Worm (Caenorhabditis elegans): ENCODE measurements around the gene C50E3.6.

The C50E3.6 gene

ce11 chrV:7590454-7590853 is at the start of gene C50E3.6:
Gene C50E3.6 (minus strand): TSS chrV:7590554.
- TF ChIP-seq ceh-36 (tag; optimal IDR thresholded peaks at IDR 0.05) (no peak), hmbx-1 (tag; optimal IDR thresholded peaks at IDR 0.05) (no peak), ceh-13 (GFP tag; optimal IDR thresholded peaks at IDR 0.05) (no peak), ets-7 (tag; optimal IDR thresholded peaks at IDR 0.05) (no peak), tra-4 (tag; optimal IDR thresholded peaks at IDR 0.05) (no peak), sea-1 (GFP tag; conservative IDR thresholded peaks at IDR 0.05) (no peak), F13C5.2 (tag; optimal IDR thresholded peaks at IDR 0.05) (no peak), hmg-4 (GFP tag; optimal IDR thresholded peaks at IDR 0.05) (no peak), hnd-1 (tag; optimal IDR thresholded peaks at IDR 0.05) (no peak), flt-1 (GFP tag; IDR thresholded peaks at IDR 0.05) (no peak), pes-1 (GFP tag; IDR thresholded peaks at IDR 0.05) (no peak), B0310.2 (tag; optimal IDR thresholded peaks at IDR 0.05) (no peak), tbx-11 (GFP tag; IDR thresholded peaks at IDR 0.05) (no peak), aly-1 (tag; optimal IDR thresholded peaks at IDR 0.05) (no peak), scrt-1 (GFP tag; IDR thresholded peaks at IDR 0.05) (no peak), tbx-37 (GFP tag; conservative IDR thresholded peaks at IDR 0.05) (no peak), ama-1 (optimal IDR thresholded peaks at IDR 0.05) (no peak)

ce11 chrV:7639787-7640186 is 49.4 kb upstream of the C50E3.6 start, which contains the start of gene F07C4.10:
Gene F07C4.10 (minus strand): TSS chrV:7639887.
- TF ChIP-seq flt-1 (GFP tag; IDR thresholded peaks at IDR 0.05) (no peak), ceh-36 (tag; optimal IDR thresholded peaks at IDR 0.05) (no peak), tbx-11 (GFP tag; IDR thresholded peaks at IDR 0.05) (no peak), sea-1 (GFP tag; conservative IDR thresholded peaks at IDR 0.05) (no peak), hnd-1 (tag; optimal IDR thresholded peaks at IDR 0.05) (no peak), ceh-13 (GFP tag; optimal IDR thresholded peaks at IDR 0.05) (no peak), aly-1 (tag; optimal IDR thresholded peaks at IDR 0.05) (no peak)

ce11 chrV:7639356-7639755 is 49.0 kb upstream of the C50E3.6 start:
- TF ChIP-seq pes-1 (GFP tag; IDR thresholded peaks at IDR 0.05) (no peak), hmbx-1 (tag; optimal IDR thresholded peaks at IDR 0.05) (no peak), ets-7 (tag; optimal IDR thresholded peaks at IDR 0.05) (no peak), ceh-13 (GFP tag; optimal IDR thresholded peaks at IDR 0.05) (no peak), flt-1 (GFP tag; IDR thresholded peaks at IDR 0.05) (no peak), B0310.2 (tag; optimal IDR thresholded peaks at IDR 0.05) (no peak), tra-4 (tag; optimal IDR thresholded peaks at IDR 0.05) (no peak), F13C5.2 (tag; optimal IDR thresholded peaks at IDR 0.05) (no peak), ama-1 (optimal IDR thresholded peaks at IDR 0.05) (no peak), scrt-1 (GFP tag; IDR thresholded peaks at IDR 0.05) (no peak), tbx-11 (GFP tag; IDR thresholded peaks at IDR 0.05) (no peak), hmg-4 (GFP tag; optimal IDR thresholded peaks at IDR 0.05) (no peak), hnd-1 (tag; optimal IDR thresholded peaks at IDR 0.05) (no peak)

- TF ChIP-seq ceh-36 (tag; optimal IDR thresholded peaks at IDR 0.05) (no peak), ceh-13 (GFP tag; optimal IDR thresholded peaks at IDR 0.05) (no peak), flt-1 (GFP tag; IDR thresholded peaks at IDR 0.05) (no peak), ama-1 (optimal IDR thresholded peaks at IDR 0.05) (no peak), B0310.2 (tag; optimal IDR thresholded peaks at IDR 0.05) (no peak), hnd-1 (tag; optimal IDR thresholded peaks at IDR 0.05) (no peak), tbx-37 (GFP tag; conservative IDR thresholded peaks at IDR 0.05) (no peak), pes-1 (GFP tag; IDR thresholded peaks at IDR 0.05) (no peak), scrt-1 (GFP tag; IDR thresholded peaks at IDR 0.05) (no peak), F13C5.2 (tag; optimal IDR thresholded peaks at IDR 0.05) (no peak), hmbx-1 (tag; optimal IDR thresholded peaks at IDR 0.05) (no peak), aly-1 (tag; optimal IDR thresholded peaks at IDR 0.05) (no peak), tra-4 (tag; optimal IDR thresholded peaks at IDR 0.05) (no peak), tbx-11 (GFP tag; IDR thresholded peaks at IDR 0.05) (no peak), hmg-4 (GFP tag; optimal IDR thresholded peaks at IDR 0.05) (no peak), sea-1 (GFP tag; conservative IDR thresholded peaks at IDR 0.05) (no peak), ets-7 (tag; optimal IDR thresholded peaks at IDR 0.05) (no peak)
Observed at ce11 chrV:7637801-7638200, 47.4 kb upstream of the C50E3.6 start, which contains the start of gene clec-45. Gene clec-45 (plus strand): TSS chrV:7638101.

- TF ChIP-seq hmbx-1 (tag; optimal IDR thresholded peaks at IDR 0.05) (no peak), tbx-37 (GFP tag; conservative IDR thresholded peaks at IDR 0.05) (no peak), scrt-1 (GFP tag; IDR thresholded peaks at IDR 0.05) (no peak), ama-1 (optimal IDR thresholded peaks at IDR 0.05) (no peak), hmg-4 (GFP tag; optimal IDR thresholded peaks at IDR 0.05) (no peak)
Observed at ce11 chrV:7635469-7635868, 45.1 kb upstream of the C50E3.6 start, which contains the start of gene srd-29. Gene srd-29 (plus strand): TSS chrV:7635769.

ce11 chrV:7634657-7635056 is 44.3 kb upstream of the C50E3.6 start, which contains the start of gene srd-31:
Gene srd-31 (minus strand): TSS chrV:7634757.
- TF ChIP-seq flt-1 (GFP tag; IDR thresholded peaks at IDR 0.05) (no peak), aly-1 (tag; optimal IDR thresholded peaks at IDR 0.05) (no peak), ets-7 (tag; optimal IDR thresholded peaks at IDR 0.05) (no peak), hnd-1 (tag; optimal IDR thresholded peaks at IDR 0.05) (no peak), B0310.2 (tag; optimal IDR thresholded peaks at IDR 0.05) (no peak), hmg-4 (GFP tag; optimal IDR thresholded peaks at IDR 0.05) (no peak), ceh-36 (tag; optimal IDR thresholded peaks at IDR 0.05) (no peak), tra-4 (tag; optimal IDR thresholded peaks at IDR 0.05) (no peak), ceh-13 (GFP tag; optimal IDR thresholded peaks at IDR 0.05) (no peak), pes-1 (GFP tag; IDR thresholded peaks at IDR 0.05) (no peak), ama-1 (optimal IDR thresholded peaks at IDR 0.05) (no peak), scrt-1 (GFP tag; IDR thresholded peaks at IDR 0.05) (no peak)

ce11 chrV:7631732-7632131 is 41.4 kb upstream of the C50E3.6 start, which contains the start of gene srd-25:
Gene srd-25 (plus strand): TSS chrV:7632032.
- TF ChIP-seq aly-1 (tag; optimal IDR thresholded peaks at IDR 0.05), result no peak
- no peak for TF ChIP-seq tbx-37 (GFP tag; conservative IDR thresholded peaks at IDR 0.05)

ce11 chrV:7629504-7629903 is 39.1 kb upstream of the C50E3.6 start, which contains the start of gene srd-30:
Gene srd-30 (plus strand): TSS chrV:7629804.
- TF ChIP-seq hmg-4 (GFP tag; optimal IDR thresholded peaks at IDR 0.05) (no peak), scrt-1 (GFP tag; IDR thresholded peaks at IDR 0.05) (no peak), B0310.2 (tag; optimal IDR thresholded peaks at IDR 0.05) (no peak), pes-1 (GFP tag; IDR thresholded peaks at IDR 0.05) (no peak), aly-1 (tag; optimal IDR thresholded peaks at IDR 0.05) (no peak), ets-7 (tag; optimal IDR thresholded peaks at IDR 0.05) (no peak)
